Worm (Caenorhabditis elegans): ENCODE data around the gene bckd-1A.
A peak's percentile ranks its signal among the peaks of the same experiment; 100 is the strongest.

bckd-1A gene

DNA sequence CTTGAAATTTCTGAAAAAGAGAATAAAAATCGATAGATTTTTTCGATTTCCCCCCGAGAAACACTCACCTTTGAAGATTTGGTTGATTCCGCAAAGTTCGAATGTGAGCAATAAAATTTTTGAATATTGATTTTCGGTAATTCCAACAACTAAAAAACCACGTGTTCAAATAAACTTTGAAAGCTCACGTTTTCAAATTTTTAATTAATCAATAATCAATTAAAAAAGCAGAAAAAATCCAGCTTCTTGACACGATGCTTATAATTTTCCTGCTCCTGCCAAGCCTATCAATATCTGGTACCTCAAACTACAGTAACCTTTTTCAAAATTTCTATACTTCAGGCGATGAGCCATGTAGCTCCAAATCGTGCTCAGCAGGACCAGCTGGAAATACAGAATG, 15.1 kb upstream of the bckd-1A start, which contains the start of gene ZK1010.5:
Gene ZK1010.5 (minus strand): TSS at position 101 of the 400 bp plus-strand sequence.
- TF ChIP-seq egl-13 (tag; optimal IDR thresholded peaks at IDR 0.05) (no peak), sptf-1 (tag; optimal IDR thresholded peaks at IDR 0.05) (no peak)

ce11 chrIII:12980770-12981169, 8.5 kb upstream of the bckd-1A start, which contains the start of gene ZK1010.4:
TSS of gene ZK1010.4 (plus strand) at chrIII:12981070.
- TF ChIP-seq nhr-76 (tag; optimal IDR thresholded peaks at IDR 0.05), result no peak
- no peak for TF ChIP-seq nhr-90 (tag; optimal IDR thresholded peaks at IDR 0.05; ENCODE audit: poor library complexity)
- TF ChIP-seq isw-1 (GFP tag; IDR thresholded peaks at IDR 0.05), result no peak
- no peak for TF ChIP-seq nhr-84 (tag; optimal IDR thresholded peaks at IDR 0.05)
- no peak for TF ChIP-seq lin-13 (GFP tag; optimal IDR thresholded peaks at IDR 0.05)
- TF ChIP-seq fkh-4 (tag; optimal IDR thresholded peaks at IDR 0.05; ENCODE audit: borderline replicate concordance), result no peak
- no peak for TF ChIP-seq nhr-237 (tag; optimal IDR thresholded peaks at IDR 0.05)
- no peak for TF ChIP-seq hlh-4 (tag; optimal IDR thresholded peaks at IDR 0.05)
- no peak for TF ChIP-seq pag-3 (tag; optimal IDR thresholded peaks at IDR 0.05; ENCODE audit: borderline replicate concordance, insufficient read depth)
- no peak for TF ChIP-seq pqm-1 (tag; optimal IDR thresholded peaks at IDR 0.05)
- TF ChIP-seq snpc-4 (tag; optimal IDR thresholded peaks at IDR 0.05), result no peak
- no peak for TF ChIP-seq zag-1 (tag; optimal IDR thresholded peaks at IDR 0.05)
- no peak for TF ChIP-seq lin-39 (tag; optimal IDR thresholded peaks at IDR 0.05)
- no peak for TF ChIP-seq nhr-85 (tag)
- no peak for TF ChIP-seq ztf-4 (tag; optimal IDR thresholded peaks at IDR 0.05)
- TF ChIP-seq C04F5.9 (tag; optimal IDR thresholded peaks at IDR 0.05), result no peak
- no peak for TF ChIP-seq nhr-20 (tag; optimal IDR thresholded peaks at IDR 0.05)
- TF ChIP-seq elt-3 (tag; optimal IDR thresholded peaks at IDR 0.05), result no peak
- no peak for TF ChIP-seq Y116A8C.19 (tag; optimal IDR thresholded peaks at IDR 0.05; ENCODE audit: borderline replicate concordance)

DNA sequence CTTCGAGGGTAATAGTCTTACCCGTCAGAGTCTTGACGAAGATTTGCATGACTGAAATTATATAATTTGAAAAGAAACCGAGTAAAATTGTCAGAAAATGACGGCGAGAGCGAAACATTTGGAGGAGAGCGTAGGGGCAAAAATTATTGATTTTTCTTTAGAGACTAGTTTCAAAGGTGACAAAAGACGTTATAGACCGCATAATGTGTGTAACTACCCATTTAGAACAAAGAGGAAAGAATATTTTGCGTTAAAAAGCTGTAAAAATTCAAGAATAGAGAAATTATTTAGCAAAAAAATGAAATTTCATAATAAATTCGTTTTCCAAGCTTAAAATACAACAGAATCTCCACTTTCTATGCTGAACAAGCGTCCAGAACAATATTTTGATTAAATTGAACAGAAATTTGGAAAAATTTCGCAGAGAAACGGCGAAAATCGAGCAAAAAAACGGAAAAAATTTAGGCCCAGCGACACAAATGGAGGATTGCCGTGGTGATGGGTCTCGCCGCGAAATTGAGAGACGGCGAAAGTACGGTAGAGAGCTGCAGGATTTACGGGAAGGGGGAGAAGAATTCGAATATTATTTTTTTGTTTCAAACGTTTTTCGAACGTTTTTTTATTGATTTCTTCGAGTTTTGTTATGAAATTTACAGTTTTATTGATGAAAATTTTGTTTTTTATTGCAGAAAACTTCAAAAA, 6.3 kb upstream of the bckd-1A start, which contains the start of the genes ubq-2 and frg-1:
Gene ubq-2 (minus strand): TSS at position 51 of the 702 bp plus-strand sequence.
Gene frg-1 (plus strand): TSS at position 690 of the 702 bp plus-strand sequence.
- TF ChIP-seq elt-3 (tag; optimal IDR thresholded peaks at IDR 0.05) (peak in 3 of 6 experiments; percentile 2 to 78 (median 76)), efl-1 (optimal IDR thresholded peaks at IDR 0.05) (peak; percentile 88 to 91), efl-1 (GFP tag; optimal IDR thresholded peaks at IDR 0.05 in 1 of 2) (peak; percentile 82 to 98), zip-4 (GFP tag; optimal IDR thresholded peaks at IDR 0.05) (peak; percentile 69), unc-62 (GFP tag; optimal IDR thresholded peaks at IDR 0.05) (no peak), ceh-8 (GFP tag; optimal IDR thresholded peaks at IDR 0.05) (peak; percentile 49), ztf-11 (tag; optimal IDR thresholded peaks at IDR 0.05) (peak in 1 of 2 experiments; percentile 64), tlp-1 (tag; optimal IDR thresholded peaks at IDR 0.05) (no peak), unc-98 (GFP tag; IDR thresholded peaks at IDR 0.05) (no peak), ama-1 (optimal IDR thresholded peaks at IDR 0.05) (peak; percentile 26), sox-4 (tag; optimal IDR thresholded peaks at IDR 0.05) (peak; percentile 79), nhr-20 (tag; optimal IDR thresholded peaks at IDR 0.05) (peak; percentile 86), tbx-2 (tag; optimal IDR thresholded peaks at IDR 0.05) (peak; percentile 91), lin-14 (GFP tag; optimal IDR thresholded peaks at IDR 0.05) (peak; percentile 87), mab-9 (GFP tag; IDR thresholded peaks at IDR 0.05) (peak; percentile 59), fos-1 (tag; optimal IDR thresholded peaks at IDR 0.05) (peak; percentile 85), fkh-4 (tag; optimal IDR thresholded peaks at IDR 0.05; ENCODE audit: borderline replicate concordance) (peak; percentile 35), mep-1 (tag; optimal IDR thresholded peaks at IDR 0.05) (peak; percentile 82), aha-1 (tag; optimal IDR thresholded peaks at IDR 0.05) (peak; percentile 6), egl-13 (tag; optimal IDR thresholded peaks at IDR 0.05) (peak; percentile 67), nhr-76 (tag; optimal IDR thresholded peaks at IDR 0.05) (no peak), ceh-90 (tag; optimal IDR thresholded peaks at IDR 0.05) (no peak), nhr-12 (tag; optimal IDR thresholded peaks at IDR 0.05) (no peak), rnt-1 (tag; optimal IDR thresholded peaks at IDR 0.05) (peak; percentile 93), ces-1 (GFP tag; optimal IDR thresholded peaks at IDR 0.05) (no peak), pax-3 (tag; optimal IDR thresholded peaks at IDR 0.05) (peak; percentile 64), hpl-2 (GFP tag; optimal IDR thresholded peaks at IDR 0.05) (peak; percentile 72), snu-23 (GFP tag; optimal IDR thresholded peaks at IDR 0.05) (peak; percentile 97), isw-1 (GFP tag; IDR thresholded peaks at IDR 0.05) (peak; percentile 85), fkh-8 (tag; optimal IDR thresholded peaks at IDR 0.05) (peak; percentile 91), blmp-1 (tag; optimal IDR thresholded peaks at IDR 0.05) (peak; percentile 81), jun-1 (tag; optimal IDR thresholded peaks at IDR 0.05) (peak; percentile 87), pag-3 (tag; optimal IDR thresholded peaks at IDR 0.05; ENCODE audit: borderline replicate concordance, insufficient read depth) (no peak), swsn-7 (tag; optimal IDR thresholded peaks at IDR 0.05) (peak; percentile 93), lin-39 (tag; optimal IDR thresholded peaks at IDR 0.05) (peak; percentile 71), nhr-85 (tag) (peak; percentile 93)

All from whole organism, L1 larva.